In genomic region chrX:11252429-11252828, ce11 we compare ENCODE assay signal across 5 worm cellular contexts.
TF ChIP-seq lines count a peak whose summit lies in the region.

No protein-coding gene starts in this region.

TF ChIP-seq in whole organism, L1 larva, 84 proteins besides CTCF, POLR2A, EP300 and RAD21 (continues in another document):
- TF ChIP-seq zip-4 (GFP tag; optimal IDR thresholded peaks at IDR 0.05; lab: Kevin White, UChicago) (no peak), efl-3 (GFP tag; optimal IDR thresholded peaks at IDR 0.05; lab: Kevin White, UChicago) (no peak), mdl-1 (tag; optimal IDR thresholded peaks at IDR 0.05; lab: Kevin White, UChicago) (peak in 1 of 2 experiments; percentile 60), C04F5.9 (tag; optimal IDR thresholded peaks at IDR 0.05; lab: Kevin White, UChicago) (no peak), nhr-47 (tag; optimal IDR thresholded peaks at IDR 0.05; lab: Kevin White, UChicago) (peak; percentile 74), tbx-2 (tag; optimal IDR thresholded peaks at IDR 0.05; lab: Kevin White, UChicago) (peak; percentile 36), unc-86 (tag; optimal IDR thresholded peaks at IDR 0.05; lab: Kevin White, UChicago) (no peak), alr-1 (tag; optimal IDR thresholded peaks at IDR 0.05; lab: Kevin White, UChicago; ENCODE audit: borderline replicate concordance) (no peak), nhr-77 (tag; optimal IDR thresholded peaks at IDR 0.05; lab: Kevin White, UChicago) (peak; percentile 1), hpl-2 (GFP tag; optimal IDR thresholded peaks at IDR 0.05; lab: Kevin White, UChicago) (no peak), irx-1 (tag; optimal IDR thresholded peaks at IDR 0.05; lab: Kevin White, UChicago) (peak; percentile 12), ceh-82 (tag; optimal IDR thresholded peaks at IDR 0.05; lab: Kevin White, UChicago) (peak in 2 of 3 experiments; percentile 19 to 25), mab-9 (GFP tag; IDR thresholded peaks at IDR 0.05; lab: Robert Waterston, UW) (no peak), mep-1 (tag; optimal IDR thresholded peaks at IDR 0.05; lab: Kevin White, UChicago) (peak; percentile 43), lin-13 (GFP tag; optimal IDR thresholded peaks at IDR 0.05; lab: Kevin White, UChicago) (no peak), dpl-1 (GFP tag; optimal IDR thresholded peaks at IDR 0.05; lab: Kevin White, UChicago) (peak in 1 of 3 experiments; percentile 15), nhr-19 (GFP tag; conservative IDR thresholded peaks at IDR 0.05; lab: Robert Waterston, UW) (peak; percentile 67), tlp-1 (tag; optimal IDR thresholded peaks at IDR 0.05; lab: Kevin White, UChicago) (no peak)

TF ChIP-seq in whole organism, L3 larva, 47 proteins besides CTCF, POLR2A, EP300 and RAD21:
- TF ChIP-seq pha-4 (tag; optimal IDR thresholded peaks at IDR 0.05; lab: Kevin White, UChicago) (peak; percentile 31), ztf-4 (tag; optimal IDR thresholded peaks at IDR 0.05; lab: Kevin White, UChicago) (no peak), elt-2 (tag; optimal IDR thresholded peaks at IDR 0.05; lab: Kevin White, UChicago) (peak; percentile 26), hmg-11 (tag; optimal IDR thresholded peaks at IDR 0.05; lab: Kevin White, UChicago) (peak; percentile 68), lin-39 (tag; optimal IDR thresholded peaks at IDR 0.05; lab: Kevin White, UChicago) (peak; percentile 79), nhr-25 (tag; optimal IDR thresholded peaks at IDR 0.05; lab: Kevin White, UChicago) (peak; percentile 43), lin-15B (tag; optimal IDR thresholded peaks at IDR 0.05; lab: Kevin White, UChicago) (no peak), nhr-43 (tag; optimal IDR thresholded peaks at IDR 0.05; lab: Kevin White, UChicago; ENCODE audit: poor library complexity, severe bottlenecking) (peak; percentile 70), nfya-1 (tag; optimal IDR thresholded peaks at IDR 0.05; lab: Kevin White, UChicago; ENCODE audit: insufficient read depth) (peak; percentile 57), tbx-2 (tag; optimal IDR thresholded peaks at IDR 0.05; lab: Kevin White, UChicago) (peak; percentile 27), pqm-1 (tag; optimal IDR thresholded peaks at IDR 0.05; lab: Kevin White, UChicago) (peak; percentile 51), ZK546.5 (tag; optimal IDR thresholded peaks at IDR 0.05; lab: Kevin White, UChicago) (no peak)

TF ChIP-seq in whole organism, early embryonic, 17 proteins besides CTCF, POLR2A, EP300 and RAD21:
- TF ChIP-seq flt-1 (GFP tag; IDR thresholded peaks at IDR 0.05; lab: Robert Waterston, UW): peak; percentile 78
- TF ChIP-seq hnd-1 (tag; optimal IDR thresholded peaks at IDR 0.05; lab: Kevin White, UChicago): peak; percentile 63
- peak; percentile 88 for TF ChIP-seq hmg-4 (GFP tag; optimal IDR thresholded peaks at IDR 0.05; lab: Kevin White, UChicago)
- TF ChIP-seq tbx-11 (GFP tag; IDR thresholded peaks at IDR 0.05; lab: Robert Waterston, UW): peak; percentile 86
- peak; percentile 78 for TF ChIP-seq ceh-36 (tag; optimal IDR thresholded peaks at IDR 0.05; lab: Kevin White, UChicago)
- peak; percentile 38 for TF ChIP-seq tra-4 (tag; optimal IDR thresholded peaks at IDR 0.05; lab: Kevin White, UChicago)
- no peak for TF ChIP-seq ama-1 (optimal IDR thresholded peaks at IDR 0.05; lab: Kevin White, UChicago)
- TF ChIP-seq hmbx-1 (tag; optimal IDR thresholded peaks at IDR 0.05; lab: Kevin White, UChicago): peak; percentile 35
- TF ChIP-seq ceh-13 (GFP tag; optimal IDR thresholded peaks at IDR 0.05; lab: Kevin White, UChicago): peak; percentile 66
- peak; percentile 85; the same call in 1 of the 2 replicates for TF ChIP-seq pes-1 (GFP tag; IDR thresholded peaks at IDR 0.05; lab: Robert Waterston, UW)
- TF ChIP-seq F13C5.2 (tag; optimal IDR thresholded peaks at IDR 0.05; lab: Kevin White, UChicago): peak; percentile 73
- peak; percentile 36 for TF ChIP-seq ets-7 (tag; optimal IDR thresholded peaks at IDR 0.05; lab: Kevin White, UChicago)
- no peak for TF ChIP-seq B0310.2 (tag; optimal IDR thresholded peaks at IDR 0.05; lab: Kevin White, UChicago)
- TF ChIP-seq tbx-37 (GFP tag; conservative IDR thresholded peaks at IDR 0.05; lab: Robert Waterston, UW): peak; percentile 68; the same call in 1 of the 2 replicates
- no peak for TF ChIP-seq aly-1 (tag; optimal IDR thresholded peaks at IDR 0.05; lab: Kevin White, UChicago)
- TF ChIP-seq scrt-1 (GFP tag; IDR thresholded peaks at IDR 0.05; lab: Robert Waterston, UW): peak; percentile 81
- TF ChIP-seq sea-1 (GFP tag; conservative IDR thresholded peaks at IDR 0.05; lab: Robert Waterston, UW): peak; percentile 68; the same call in 1 of the 2 replicates
TF ChIP-seq in whole organism, early embryonic: peak in this region for 14.

TF ChIP-seq in whole organism, midembryonic, 9 proteins besides CTCF, POLR2A, EP300 and RAD21:
- TF ChIP-seq med-1 (GFP tag; optimal IDR thresholded peaks at IDR 0.05; lab: Kevin White, UChicago; ENCODE audit: insufficient read depth): peak; percentile 23
- TF ChIP-seq tab-1 (GFP tag; IDR thresholded peaks at IDR 0.05; lab: Robert Waterston, UW): peak; percentile 73; the same call in 1 of the 2 replicates
- TF ChIP-seq ztf-29 (GFP tag; IDR thresholded peaks at IDR 0.05; lab: Robert Waterston, UW): 0 out of 2 replicates have a peak, but pooled peaks have one; percentile 45
- TF ChIP-seq T22C8.4 (GFP tag; IDR thresholded peaks at IDR 0.05; lab: Robert Waterston, UW): peak; percentile 27; the same call in 1 of the 2 replicates
- TF ChIP-seq cog-1 (tag; optimal IDR thresholded peaks at IDR 0.05; lab: Kevin White, UChicago): peak; percentile 45
- TF ChIP-seq klf-2 (GFP tag; conservative IDR thresholded peaks at IDR 0.05; lab: Robert Waterston, UW): peak; percentile 44; the same call in 1 of the 2 replicates
- TF ChIP-seq flt-1 (GFP tag; IDR thresholded peaks at IDR 0.05; lab: Robert Waterston, UW): peak; percentile 89
- peak; percentile 80 for TF ChIP-seq ztf-23 (GFP tag; IDR thresholded peaks at IDR 0.05; lab: Robert Waterston, UW)
- peak; percentile 70 for TF ChIP-seq ref-1 (GFP tag; conservative IDR thresholded peaks at IDR 0.05; lab: Robert Waterston, UW)
TF ChIP-seq in whole organism, midembryonic: peak in this region for 9.

TF ChIP-seq in whole organism, young adult, 124 proteins besides CTCF, POLR2A, EP300 and RAD21 (continues in another document):
- peak; percentile 70 for TF ChIP-seq hrde-1 (tag; optimal IDR thresholded peaks at IDR 0.05; lab: Kevin White, UChicago; ENCODE audit: borderline replicate concordance)
- no peak for TF ChIP-seq T26A5.8 (tag; optimal IDR thresholded peaks at IDR 0.05; lab: Kevin White, UChicago)
- peak; percentile 81 for TF ChIP-seq die-1 (tag; optimal IDR thresholded peaks at IDR 0.05; lab: Kevin White, UChicago)
- no peak for TF ChIP-seq ceh-79 (tag; optimal IDR thresholded peaks at IDR 0.05; lab: Kevin White, UChicago)
- no peak for TF ChIP-seq F52B5.7 (tag; optimal IDR thresholded peaks at IDR 0.05; lab: Kevin White, UChicago)
- no peak for TF ChIP-seq cebp-1 (GFP tag; IDR thresholded peaks at IDR 0.05; lab: Robert Waterston, UW)
- no peak for TF ChIP-seq cebp-1 (tag; optimal IDR thresholded peaks at IDR 0.05; lab: Kevin White, UChicago)
- TF ChIP-seq hmg-20 (GFP tag; IDR thresholded peaks at IDR 0.05; lab: Robert Waterston, UW): no peak
- TF ChIP-seq mcd-1 (GFP tag; IDR thresholded peaks at IDR 0.05; lab: Robert Waterston, UW): no peak; the same call in 1 of the 2 replicates
- no peak for TF ChIP-seq F37B4.10 (GFP tag; IDR thresholded peaks at IDR 0.05; lab: Robert Waterston, UW)
- no peak for TF ChIP-seq F49E8.2 (tag; optimal IDR thresholded peaks at IDR 0.05; lab: Kevin White, UChicago; ENCODE audit: insufficient read depth)
- no peak for TF ChIP-seq dpff-1 (tag; optimal IDR thresholded peaks at IDR 0.05; lab: Kevin White, UChicago)
- TF ChIP-seq zfh-2 (GFP tag; conservative IDR thresholded peaks at IDR 0.05; lab: Robert Waterston, UW): no peak
- TF ChIP-seq Y67H2A.10 (GFP tag; conservative IDR thresholded peaks at IDR 0.05; lab: Robert Waterston, UW): no peak
- peak; percentile 91 for TF ChIP-seq tbp1 (GFP tag; optimal IDR thresholded peaks at IDR 0.05; lab: Kevin White, UChicago)
- no peak for TF ChIP-seq nhr-27 (tag; optimal IDR thresholded peaks at IDR 0.05; lab: Kevin White, UChicago)
- TF ChIP-seq lin-35 (GFP tag; optimal IDR thresholded peaks at IDR 0.05; lab: Kevin White, UChicago): peak in 1 of 3 experiments; percentile 32
- no peak for TF ChIP-seq nhr-120 (GFP tag; IDR thresholded peaks at IDR 0.05; lab: Robert Waterston, UW)
- TF ChIP-seq ztf-26 (tag; optimal IDR thresholded peaks at IDR 0.05; lab: Kevin White, UChicago): no peak
- 0 out of 2 replicates have a peak, but pooled peaks have one; percentile 54 for TF ChIP-seq Y56A3A.18 (GFP tag; IDR thresholded peaks at IDR 0.05; lab: Robert Waterston, UW)
- TF ChIP-seq F23B12.7 (tag; optimal IDR thresholded peaks at IDR 0.05; lab: Kevin White, UChicago; ENCODE audit: insufficient read depth): no peak
- TF ChIP-seq ztf-28 (GFP tag; IDR thresholded peaks at IDR 0.05; lab: Robert Waterston, UW): 0 out of 2 replicates have a peak, but pooled peaks have one; percentile 50
- TF ChIP-seq tlf-1 (GFP tag; optimal IDR thresholded peaks at IDR 0.05; lab: Kevin White, UChicago): no peak
- peak; percentile 72 for TF ChIP-seq nhr-90 (tag; optimal IDR thresholded peaks at IDR 0.05; lab: Kevin White, UChicago)
- TF ChIP-seq nfya-1 (tag; optimal IDR thresholded peaks at IDR 0.05; lab: Kevin White, UChicago; ENCODE audit: borderline replicate concordance, insufficient read depth): no peak
- TF ChIP-seq sea-2 (GFP tag; IDR thresholded peaks at IDR 0.05; lab: Robert Waterston, UW): no peak
- peak; percentile 55 for TF ChIP-seq K12H6.12 (tag; optimal IDR thresholded peaks at IDR 0.05; lab: Kevin White, UChicago)
- peak; percentile 53 for TF ChIP-seq F10E7.11 (tag; optimal IDR thresholded peaks at IDR 0.05; lab: Kevin White, UChicago)
- no peak for TF ChIP-seq hsf-1 (GFP tag; IDR thresholded peaks at IDR 0.05; lab: Robert Waterston, UW)
- no peak for TF ChIP-seq C17E4.6 (GFP tag; IDR thresholded peaks at IDR 0.05; lab: Robert Waterston, UW)
- TF ChIP-seq cebp-2 (GFP tag; IDR thresholded peaks at IDR 0.05; lab: Robert Waterston, UW): no peak
- TF ChIP-seq C06A6.2 (GFP tag; conservative IDR thresholded peaks at IDR 0.05; lab: Robert Waterston, UW): no peak
- no peak for TF ChIP-seq hlh-12 (tag; optimal IDR thresholded peaks at IDR 0.05; lab: Kevin White, UChicago)
- no peak for TF ChIP-seq Y95B8A.8 (GFP tag; IDR thresholded peaks at IDR 0.05; lab: Robert Waterston, UW)
- TF ChIP-seq attf-5 (GFP tag; optimal IDR thresholded peaks at IDR 0.05; lab: Kevin White, UChicago): peak; percentile 40
- no peak for TF ChIP-seq nfya-2 (GFP tag; IDR thresholded peaks at IDR 0.05; lab: Robert Waterston, UW)
- no peak for TF ChIP-seq attf-6 (GFP tag; IDR thresholded peaks at IDR 0.05; lab: Robert Waterston, UW)
- TF ChIP-seq dox-1 (GFP tag; IDR thresholded peaks at IDR 0.05; lab: Robert Waterston, UW): no peak
- no peak for TF ChIP-seq pha-4 (tag; optimal IDR thresholded peaks at IDR 0.05; lab: Kevin White, UChicago)
- no peak for TF ChIP-seq lsl-1 (GFP tag; optimal IDR thresholded peaks at IDR 0.05; lab: Kevin White, UChicago)

Comparison
In these comparisons a context has a peak if more than half of its experiments do, and no peak if none do; other contexts are left out.
1. Of the 8 proteins assayed by ChIP-seq in both whole organism, young adult and whole organism, L1 larva: peak only in whole organism, young adult: none; only in whole organism, L1 larva: none; in both: nhr-90, snpc-4 and unc-130; in neither: 2; mixed calls (peak in some experiments, not most) for 3.